Fruit fly (Drosophila melanogaster): ENCODE measurements around the gene CG43773.

CG43773 gene

dm6 chr2L:4056781-4057180, 49.3 kb downstream of the CG43773 start (continued):
- peak; percentile 4 for TF ChIP-seq CG17359 (tag; optimal IDR thresholded peaks at IDR 0.05)
- TF ChIP-seq Drgx (GFP tag; IDR thresholded peaks at IDR 0.05) = 0 out of 2 replicates have a peak, but pooled peaks have one; percentile 22
- peak; percentile 22; the same call in 1 of the 3 replicates for TF ChIP-seq ci (GFP tag; IDR thresholded peaks at IDR 0.05)
- peak; percentile 30; the same call in 1 of the 2 replicates for TF ChIP-seq Xrp1 (GFP tag; IDR thresholded peaks at IDR 0.05)
- TF ChIP-seq B-H2 (GFP tag; optimal IDR thresholded peaks at IDR 0.05) = no peak
- TF ChIP-seq CG10565 (GFP tag; optimal IDR thresholded peaks at IDR 0.05) = no peak
- no peak for TF ChIP-seq inv (GFP tag; IDR thresholded peaks at IDR 0.05; ENCODE audit: partially characterized antibody)
- TF ChIP-seq CG14710 (tag; optimal IDR thresholded peaks at IDR 0.05) = peak; percentile 16
- TF ChIP-seq CG8388 (GFP tag; optimal IDR thresholded peaks at IDR 0.05) = peak; percentile 16
- TF ChIP-seq CG10462 (GFP tag; optimal IDR thresholded peaks at IDR 0.05) = no peak
- TF ChIP-seq Camta (GFP tag; optimal IDR thresholded peaks at IDR 0.05) = no peak
- TF ChIP-seq CG3065 (GFP tag; optimal IDR thresholded peaks at IDR 0.05) = peak; percentile 96
- no peak for TF ChIP-seq CG32767 (GFP tag; IDR thresholded peaks at IDR 0.05)
- no peak for TF ChIP-seq slou (GFP tag; optimal IDR thresholded peaks at IDR 0.05)

Measured in whole organism, embryonic.